Worm (Caenorhabditis elegans) whole organism, mixed stage, embryonic: ENCODE measurements around the gene Y43F8B.9.

Experiments
- lin-13 ChIP-seq: fragments of 150-350 bp; optimal IDR thresholded peaks from 2 replicates; lab custom pipeline; 2014; ENCODE audit warnings: missing biosample characterization, missing genetic modification characterization
- nhr-12 ChIP-seq: fragments of 150-350 bp; optimal IDR thresholded peaks from 2 replicates; lab custom pipeline; 2014; ENCODE audit warnings: missing biosample characterization, missing genetic modification characterization
- nhr-28 ChIP-seq: fragments of 150-350 bp; optimal IDR thresholded peaks from 2 replicates; lab custom pipeline; 2014; ENCODE audit warnings: missing biosample characterization, missing genetic modification characterization
- nhr-76 ChIP-seq: sonication (generic microtip); optimal IDR thresholded peaks from 2 replicates; lab custom pipeline; 2017; ENCODE audit warnings: missing biosample characterization, missing genetic modification characterization
- pha-4 ChIP-seq: fragments of 150-350 bp; optimal IDR thresholded peaks from 2 replicates; lab custom pipeline; 2018; ENCODE audit warnings: missing biosample characterization, missing genetic modification reagents, missing genetic modification characterization
- snpc-4 ChIP-seq: fragments of 150-350 bp; optimal IDR thresholded peaks from 2 replicates; lab custom pipeline; 2014; ENCODE audit warnings: missing biosample characterization, missing genetic modification characterization
- unc-120 ChIP-seq: sonication (generic microtip); optimal IDR thresholded peaks from 2 replicates; lab custom pipeline; 2017; ENCODE audit warnings: missing genetic modification characterization, missing compliant biosample characterization; ENCODE audit not compliant: poor library complexity, severe bottlenecking
- unc-39 ChIP-seq: fragments of 150-350 bp; optimal IDR thresholded peaks from 2 replicates; lab custom pipeline; 2014; ENCODE audit warnings: missing biosample characterization, missing genetic modification characterization
- unc-62 ChIP-seq: fragments of 150-350 bp; optimal IDR thresholded peaks from 2 replicates; lab custom pipeline; 2014; ENCODE audit warnings: missing biosample characterization, missing genetic modification reagents, missing genetic modification characterization
- ztf-11 ChIP-seq: fragments of 150-350 bp; optimal IDR thresholded peaks from 2 replicates; lab custom pipeline; 2014; ENCODE audit warnings: missing biosample characterization, missing genetic modification characterization

DNA sequence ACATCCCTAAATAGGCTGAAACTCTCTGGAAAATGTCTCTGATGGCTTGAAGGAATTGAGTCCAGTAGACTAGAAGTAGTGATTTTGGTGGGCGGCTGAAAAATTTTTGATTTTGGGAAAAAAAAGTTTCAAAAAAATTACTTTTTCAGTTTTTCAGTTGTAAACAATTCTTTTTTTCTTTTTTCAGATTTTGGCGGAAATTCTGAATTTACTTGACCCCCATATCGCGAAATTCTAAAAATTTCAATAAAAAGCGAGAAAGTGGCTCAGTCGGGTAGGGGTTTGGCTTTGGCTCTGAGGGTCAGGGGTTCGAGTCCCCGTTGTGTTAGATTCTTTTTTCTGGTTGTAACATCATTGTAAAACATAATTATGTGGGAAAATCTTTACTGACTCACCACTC is 46.9 kb upstream of the Y43F8B.9 start, which contains the start of gene srw-85:
- TF ChIP-seq pha-4 (no peak), nhr-28 (tag; lab: Kevin White, UChicago) (no peak), ztf-11 (no peak), unc-62 (GFP tag; lab: Kevin White, UChicago) (no peak), unc-39 (tag; lab: Kevin White, UChicago) (no peak), nhr-12 (tag; lab: Kevin White, UChicago) (no peak), lin-13 (tag; lab: Kevin White, UChicago) (no peak), unc-120 (tag; lab: Kevin White, UChicago) (no peak), snpc-4 (tag; lab: Kevin White, UChicago) (no peak), nhr-76 (no peak)
